Fruit fly (Drosophila melanogaster) whole organism, embryonic: ENCODE data around the gene Hr4.

Experiments used
- Atf-2 ChIP-seq: fragments of 200-800 bp; sonication (Bioruptor generic); optimal IDR thresholded peaks from 2 replicates; lab custom pipeline; 2016; ENCODE audit warnings: missing biosample characterization, missing genetic modification characterization
- B-H2 ChIP-seq: fragments of 200-800 bp; sonication (Bioruptor generic); optimal IDR thresholded peaks from 2 replicates; lab custom pipeline; 2018; ENCODE audit warnings: missing biosample characterization, mild to moderate bottlenecking, missing genetic modification characterization
- CG10274 ChIP-seq: fragments of 200-800 bp; sonication (Bioruptor generic); optimal IDR thresholded peaks from 3 replicates; lab custom pipeline; 2017; ENCODE audit warnings: missing biosample characterization, mild to moderate bottlenecking, missing genetic modification characterization
- CG10565 ChIP-seq: fragments of 200-800 bp; sonication (Bioruptor generic); optimal IDR thresholded peaks from 3 replicates; lab custom pipeline; 2016; ENCODE audit warnings: missing biosample characterization, mild to moderate bottlenecking, missing genetic modification characterization
- CG10979 ChIP-seq: fragments of 200-800 bp; sonication (Bioruptor generic); optimal IDR thresholded peaks from 2 replicates; lab custom pipeline; 2018; ENCODE audit warnings: missing biosample characterization, mild to moderate bottlenecking, missing genetic modification characterization, moderate library complexity
- CG11695 ChIP-seq: fragments of 200-800 bp; sonication (Bioruptor generic); IDR thresholded peaks from 3 replicates; pipeline ENCODE4 v1.3.6; 2022; ENCODE audit warnings: missing biosample characterization, missing genetic modification characterization
- CG12155 ChIP-seq: fragments of 200-800 bp; sonication (Bioruptor generic); optimal IDR thresholded peaks from 3 replicates; lab custom pipeline; 2016; ENCODE audit warnings: missing biosample characterization, missing genetic modification characterization
- CG12219 ChIP-seq: fragments of 200-800 bp; sonication (Bioruptor generic); optimal IDR thresholded peaks from 3 replicates; lab custom pipeline; 2018; ENCODE audit warnings: missing biosample characterization, mild to moderate bottlenecking, missing genetic modification characterization
- CG13123 ChIP-seq: fragments of 200-800 bp; sonication (Bioruptor generic); optimal IDR thresholded peaks from 2 replicates; lab custom pipeline; 2016; ENCODE audit warnings: missing biosample characterization, missing genetic modification characterization
- CG15601 ChIP-seq: fragments of 200-800 bp; sonication (Bioruptor generic); optimal IDR thresholded peaks from 3 replicates; lab custom pipeline; 2019; ENCODE audit warnings: missing biosample characterization, mild to moderate bottlenecking, missing genetic modification characterization, moderate library complexity
- CG18764 ChIP-seq: fragments of 200-800 bp; sonication (Bioruptor generic); optimal IDR thresholded peaks from 3 replicates; lab custom pipeline; 2016; ENCODE audit warnings: missing biosample characterization, missing genetic modification characterization
- CG2712 ChIP-seq: fragments of 200-800 bp; optimal IDR thresholded peaks from 3 replicates; lab custom pipeline; 2019; ENCODE audit warnings: missing biosample characterization, mild to moderate bottlenecking, missing genetic modification characterization, moderate library complexity
- CG31388 ChIP-seq: fragments of 200-800 bp; sonication (Bioruptor generic); optimal IDR thresholded peaks from 2 replicates; lab custom pipeline; 2016; ENCODE audit warnings: missing biosample characterization, missing genetic modification characterization
- CG5245 ChIP-seq: fragments of 200-800 bp; sonication (Bioruptor generic); optimal IDR thresholded peaks from 3 replicates; lab custom pipeline; 2016; ENCODE audit warnings: missing biosample characterization, missing genetic modification characterization
- CG6689 ChIP-seq: fragments of 200-800 bp; sonication (Bioruptor generic); IDR thresholded peaks from 2 replicates; pipeline ENCODE4 v1.3.6; 2022; ENCODE audit warnings: missing biosample characterization, missing genetic modification characterization
- CG7786 ChIP-seq: fragments of 200-800 bp; sonication (Bioruptor generic); optimal IDR thresholded peaks from 2 replicates; lab custom pipeline; 2016; ENCODE audit warnings: missing biosample characterization, missing genetic modification characterization
- CG7928 ChIP-seq: fragments of 200-800 bp; sonication (Bioruptor generic); optimal IDR thresholded peaks from 2 replicates; lab custom pipeline; 2017; ENCODE audit warnings: missing biosample characterization, mild to moderate bottlenecking, missing genetic modification characterization
- CG7963 ChIP-seq: fragments of 200-800 bp; sonication (Bioruptor generic); IDR thresholded peaks from 3 replicates; pipeline ENCODE4 v1.3.6; 2022; ENCODE audit warnings: missing biosample characterization, missing genetic modification characterization; ENCODE audit not compliant: partially characterized antibody
- CG8924 ChIP-seq: fragments of 200-800 bp; optimal IDR thresholded peaks from 3 replicates; lab custom pipeline; 2019; ENCODE audit warnings: missing biosample characterization, mild to moderate bottlenecking, missing genetic modification characterization, moderate library complexity
- CG9876 ChIP-seq: fragments of 200-800 bp; sonication (Bioruptor generic); optimal IDR thresholded peaks from 2 replicates; lab custom pipeline; 2016; ENCODE audit warnings: missing biosample characterization, missing genetic modification characterization
- Chrac-16 ChIP-seq: fragments of 200-800 bp; sonication (Bioruptor generic); optimal IDR thresholded peaks from 3 replicates; lab custom pipeline; 2016; ENCODE audit warnings: missing biosample characterization, missing genetic modification characterization
- D19A ChIP-seq: fragments of 200-800 bp; optimal IDR thresholded peaks from 3 replicates; lab custom pipeline; 2019; ENCODE audit warnings: missing biosample characterization, mild to moderate bottlenecking, missing genetic modification characterization, moderate library complexity
- Deaf1 ChIP-seq: fragments of 200-800 bp; optimal IDR thresholded peaks from 3 replicates; lab custom pipeline; 2019; ENCODE audit warnings: missing biosample characterization, mild to moderate bottlenecking, missing genetic modification characterization, moderate library complexity
- Dip3 ChIP-seq: fragments of 200-800 bp; sonication (Bioruptor generic); optimal IDR thresholded peaks from 3 replicates; lab custom pipeline; 2016; ENCODE audit warnings: missing biosample characterization, missing genetic modification characterization
- Dref ChIP-seq: fragments of 200-800 bp; sonication (Bioruptor generic); IDR thresholded peaks from 2 replicates; pipeline ENCODE4 v1.3.6; 2022; ENCODE audit warnings: missing biosample characterization, missing genetic modification characterization
- Ets65A ChIP-seq: fragments of 200-800 bp; sonication (Bioruptor generic); peaks from one replicate; lab custom pipeline; 2016; ENCODE audit warnings: missing biosample characterization, missing genetic modification characterization
- GATAe ChIP-seq: fragments of 200-800 bp; sonication (Bioruptor generic); conservative IDR thresholded peaks from 2 replicates; pipeline ENCODE4 v1.3.6; 2022; ENCODE audit warnings: missing biosample characterization, missing genetic modification characterization
- H15 ChIP-seq: fragments of 200-800 bp; sonication (Bioruptor generic); IDR thresholded peaks from 3 replicates; pipeline ENCODE4 v1.3.6; 2022; ENCODE audit warnings: missing biosample characterization, missing genetic modification characterization
- MTF-1 ChIP-seq: fragments of 200-800 bp; sonication (Bioruptor generic); optimal IDR thresholded peaks from 2 replicates; lab custom pipeline; 2018; ENCODE audit warnings: missing biosample characterization, mild to moderate bottlenecking, missing genetic modification characterization, borderline replicate concordance
- Med ChIP-seq: fragments of 200-800 bp; sonication (Bioruptor generic); peaks from one replicate; lab custom pipeline; 2016; ENCODE audit warnings: missing biosample characterization, missing genetic modification characterization, mild to moderate bottlenecking, inconsistent platforms, moderate library complexity
- Mes4 ChIP-seq: fragments of 200-800 bp; sonication (Bioruptor generic); optimal IDR thresholded peaks from 2 replicates; lab custom pipeline; 2016; ENCODE audit warnings: missing biosample characterization, missing genetic modification characterization
- Myb ChIP-seq: fragments of 200-800 bp; sonication (Bioruptor generic); optimal IDR thresholded peaks from 2 replicates; lab custom pipeline; 2016; ENCODE audit warnings: missing biosample characterization, missing genetic modification characterization
- NFAT ChIP-seq: fragments of 200-800 bp; sonication (Bioruptor generic); IDR thresholded peaks from 2 replicates; pipeline ENCODE4 v1.3.6; 2022; ENCODE audit warnings: missing biosample characterization, missing genetic modification characterization
- Scr ChIP-seq: fragments of 200-800 bp; sonication (Bioruptor generic); IDR thresholded peaks from 2 replicates; pipeline ENCODE4 v1.3.6; 2022; ENCODE audit warnings: missing biosample characterization, missing genetic modification characterization; ENCODE audit not compliant: partially characterized antibody
- Vsx1 ChIP-seq: fragments of 200-800 bp; sonication (Bioruptor generic); optimal IDR thresholded peaks from 2 replicates; lab custom pipeline; 2017; ENCODE audit warnings: missing biosample characterization, mild to moderate bottlenecking, missing genetic modification characterization, missing genetic modification reagents
- aop ChIP-seq: fragments of 200-800 bp; sonication (Bioruptor generic); IDR thresholded peaks from 2 replicates; pipeline ENCODE4 v1.3.6; 2022; ENCODE audit warnings: missing biosample characterization, missing genetic modification characterization
- bsh ChIP-seq, 2 experiments: fragments of 200-800 bp; sonication (Bioruptor generic); optimal IDR thresholded peaks; 2 replicates each; lab custom pipeline; 2017 to 2018; ENCODE audit warnings: mild to moderate bottlenecking in 2 of 2, missing biosample characterization in 2 of 2, missing genetic modification characterization in 2 of 2, moderate library complexity in 1 of 2
- chinmo ChIP-seq: fragments of 200-800 bp; sonication (Bioruptor generic); IDR thresholded peaks from 4 replicates; pipeline ENCODE4 v1.3.6; 2022; ENCODE audit warnings: missing biosample characterization, missing genetic modification characterization; ENCODE audit not compliant: partially characterized antibody
- dm ChIP-seq: fragments of 200-800 bp; sonication (Bioruptor generic); optimal IDR thresholded peaks from 3 replicates; lab custom pipeline; 2016; ENCODE audit warnings: missing biosample characterization, missing genetic modification characterization
- dmrt11E ChIP-seq: fragments of 200-800 bp; sonication (Bioruptor generic); optimal IDR thresholded peaks from 3 replicates; lab custom pipeline; 2018; ENCODE audit warnings: missing biosample characterization, mild to moderate bottlenecking, missing genetic modification characterization, moderate library complexity
- dpn ChIP-seq, 2 experiments: fragments of 200-800 bp; sonication (Bioruptor generic); optimal IDR thresholded peaks; 3 replicates each; lab custom pipeline; 2016; ENCODE audit warnings: missing biosample characterization in 2 of 2, missing genetic modification characterization in 2 of 2
- fd3F ChIP-seq: fragments of 200-800 bp; sonication (Bioruptor generic); optimal IDR thresholded peaks from 2 replicates; lab custom pipeline; 2018; ENCODE audit warnings: missing biosample characterization, mild to moderate bottlenecking, missing genetic modification characterization, moderate library complexity
- gro ChIP-seq: fragments of 200-800 bp; sonication (Bioruptor generic); optimal IDR thresholded peaks from 2 replicates; lab custom pipeline; 2016; ENCODE audit warnings: missing biosample characterization, missing genetic modification characterization
- lbe ChIP-seq: fragments of 200-800 bp; sonication (Bioruptor generic); optimal IDR thresholded peaks from 2 replicates; lab custom pipeline; 2016; ENCODE audit warnings: missing biosample characterization, mild to moderate bottlenecking, missing genetic modification characterization
- lola ChIP-seq, 3 experiments: fragments of >200 bp in 2 of 3; fragments of 200-800 bp in 1 of 3; sonication (Bioruptor generic) in 1 of 3; optimal IDR thresholded peaks; 2 replicates each; lab custom pipeline; 2017 to 2019; ENCODE audit warnings: missing biosample characterization in 3 of 3, missing genetic modification characterization in 3 of 3, mild to moderate bottlenecking in 1 of 3, moderate library complexity in 1 of 3
- nmo ChIP-seq: fragments of 200-800 bp; sonication (Bioruptor generic); optimal IDR thresholded peaks from 2 replicates; lab custom pipeline; 2018; ENCODE audit warnings: missing biosample characterization, mild to moderate bottlenecking, missing genetic modification characterization, moderate library complexity
- tll ChIP-seq, 2 experiments: fragments of 200-800 bp in 1 of 2; fragments of >200 bp in 1 of 2; sonication (Bioruptor generic) in 1 of 2; optimal IDR thresholded peaks; 2 replicates each; lab custom pipeline; 2017 to 2019; ENCODE audit warnings: missing biosample characterization in 2 of 2, missing genetic modification characterization in 2 of 2, mild to moderate bottlenecking in 1 of 2, moderate library complexity in 1 of 2
- trh ChIP-seq: fragments of 200-800 bp; sonication (Bioruptor generic); optimal IDR thresholded peaks from 2 replicates; lab custom pipeline; 2016; ENCODE audit warnings: missing biosample characterization, missing genetic modification characterization
- unpg ChIP-seq: fragments of 200-800 bp; sonication (Bioruptor generic); optimal IDR thresholded peaks from 3 replicates; lab custom pipeline; 2018; ENCODE audit warnings: missing biosample characterization, mild to moderate bottlenecking, missing genetic modification characterization, moderate library complexity
- zen2 ChIP-seq: fragments of 200-800 bp; sonication (Bioruptor generic); IDR thresholded peaks from 3 replicates; pipeline ENCODE4 v1.3.6; 2022; ENCODE audit warnings: missing biosample characterization, missing genetic modification characterization; ENCODE audit not compliant: partially characterized antibody

The Hr4 gene

DNA sequence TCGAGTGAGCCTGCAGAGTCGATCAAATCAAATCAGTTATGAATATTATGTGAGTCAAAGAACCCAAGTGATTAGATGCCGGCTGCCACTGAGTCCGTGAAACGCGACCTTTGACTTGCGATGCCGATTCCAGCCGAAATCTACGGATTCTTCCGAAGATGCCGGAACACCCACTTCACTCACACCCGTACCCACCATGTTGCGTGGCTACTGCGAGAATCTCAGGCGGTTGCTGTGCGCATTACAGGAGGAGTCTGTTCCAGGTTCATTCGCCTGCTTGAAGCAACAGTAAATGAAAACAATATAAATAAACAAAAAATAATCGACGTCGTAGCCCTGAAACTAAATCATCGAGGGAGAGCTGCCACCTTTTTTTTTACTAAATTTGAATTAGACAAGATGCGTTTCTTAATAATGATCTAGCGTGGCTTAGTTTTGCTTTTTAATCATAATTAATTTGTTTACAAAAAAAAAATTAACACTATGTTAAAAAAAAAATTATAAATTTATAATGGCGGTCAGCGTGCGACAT, 40.1 kb upstream of the Hr4 start, which contains the start of gene Ldaf1 (continued):
- TF ChIP-seq CG8924 (peak; percentile 2), chinmo (no peak), CG12155 (GFP tag; lab: Kevin White, UChicago) (no peak), Mes4 (GFP tag; lab: Kevin White, UChicago) (no peak), Chrac-16 (no peak), CG9876 (no peak), tll (GFP tag; optimal IDR thresholded peaks at IDR 0.05; lab: Kevin White, UChicago) (no peak), CG11695 (GFP tag; lab: Robert Waterston, UW) (no peak), B-H2 (GFP tag; lab: Kevin White, UChicago) (peak; percentile 19), CG2712 (tag; lab: Kevin White, UChicago) (no peak), nmo (GFP tag; lab: Kevin White, UChicago) (no peak), Dip3 (GFP tag; lab: Kevin White, UChicago) (no peak), H15 (GFP tag; lab: Robert Waterston, UW) (no peak), CG7928 (peak; percentile 87), CG7963 (GFP tag; lab: Robert Waterston, UW) (no peak), CG15601 (tag; lab: Kevin White, UChicago) (no peak), CG10979 (tag; lab: Kevin White, UChicago) (no peak), Vsx1 (GFP tag; lab: Kevin White, UChicago) (no peak), Dref (GFP tag; lab: Robert Waterston, UW) (peak; percentile 48), zen2 (GFP tag; lab: Robert Waterston, UW) (no peak), CG13123 (GFP tag; lab: Kevin White, UChicago) (no peak), dpn (GFP tag; optimal IDR thresholded peaks at IDR 0.05; lab: Kevin White, UChicago) (no peak), Med (GFP tag; lab: Kevin White, UChicago) (peak; percentile 64), trh (GFP tag; lab: Kevin White, UChicago) (no peak), Ets65A (GFP tag; lab: Kevin White, UChicago) (no peak), lola (GFP tag; optimal IDR thresholded peaks at IDR 0.05; lab: Kevin White, UChicago) (no peak), CG10565 (GFP tag; lab: Kevin White, UChicago) (no peak), NFAT (GFP tag; lab: Robert Waterston, UW) (no peak), fd3F (no peak), CG18764 (GFP tag; lab: Kevin White, UChicago) (no peak), aop (no peak), bsh (GFP tag; optimal IDR thresholded peaks at IDR 0.05; lab: Kevin White, UChicago) (no peak), MTF-1 (GFP tag; lab: Kevin White, UChicago) (no peak), CG12219 (GFP tag; lab: Kevin White, UChicago) (no peak), CG6689 (no peak), GATAe (GFP tag; lab: Robert Waterston, UW) (no peak), gro (GFP tag; lab: Kevin White, UChicago) (no peak), Atf-2 (GFP tag; lab: Kevin White, UChicago) (no peak), CG10274 (GFP tag; lab: Kevin White, UChicago) (no peak), CG7786 (GFP tag; lab: Kevin White, UChicago) (no peak), unpg (GFP tag; lab: Kevin White, UChicago) (no peak), Myb (peak; percentile 55), Deaf1 (tag; lab: Kevin White, UChicago) (no peak), dm (GFP tag; lab: Kevin White, UChicago) (no peak), CG5245 (GFP tag; lab: Kevin White, UChicago) (no peak), D19A (no peak), Scr (0 out of 2 replicates have a peak, but pooled peaks have one; percentile 23), lbe (no peak), dmrt11E (no peak), CG31388 (GFP tag; lab: Kevin White, UChicago) (no peak)
